Fruit fly (Drosophila melanogaster): Measurements from ENCODE around the gene Cul5.

The Cul5 gene

dm6 chr3R:29040526-29041195 lies 22.1 kb downstream of the Cul5 start:
- no peak for TF ChIP-seq Rel (GFP tag; optimal IDR thresholded peaks at IDR 0.05)
- TF ChIP-seq Rel (tag; optimal IDR thresholded peaks at IDR 0.05): no peak
- peak; percentile 13 for TF ChIP-seq OdsH (GFP tag; optimal IDR thresholded peaks at IDR 0.05)
- TF ChIP-seq Hr78 (GFP tag; optimal IDR thresholded peaks at IDR 0.05): no peak
- TF ChIP-seq usp (GFP tag; optimal IDR thresholded peaks at IDR 0.05): no peak
- TF ChIP-seq sv (GFP tag; optimal IDR thresholded peaks at IDR 0.05): peak; percentile 41
- TF ChIP-seq psq (GFP tag; optimal IDR thresholded peaks at IDR 0.05): peak; percentile 34

- peak; percentile 14 for TF ChIP-seq sv (GFP tag; optimal IDR thresholded peaks at IDR 0.05)
- no peak for TF ChIP-seq Rel (GFP tag; optimal IDR thresholded peaks at IDR 0.05)
- no peak for TF ChIP-seq Rel (tag; optimal IDR thresholded peaks at IDR 0.05)
- peak; percentile 28 for TF ChIP-seq Sp1 (GFP tag; optimal IDR thresholded peaks at IDR 0.05)
- peak; percentile 69 for TF ChIP-seq rgr (GFP tag; optimal IDR thresholded peaks at IDR 0.05)
- no peak for TF ChIP-seq Dfd (GFP tag; optimal IDR thresholded peaks at IDR 0.05)
- no peak for TF ChIP-seq tai (GFP tag; optimal IDR thresholded peaks at IDR 0.05)
- no peak for TF ChIP-seq pan (optimal IDR thresholded peaks at IDR 0.05)
- no peak for TF ChIP-seq CG32264 (GFP tag; optimal IDR thresholded peaks at IDR 0.05)
- no peak for TF ChIP-seq psq (GFP tag; optimal IDR thresholded peaks at IDR 0.05)
- no peak for TF ChIP-seq HLH106 (tag; optimal IDR thresholded peaks at IDR 0.05)
- no peak for TF ChIP-seq br (GFP tag; optimal IDR thresholded peaks at IDR 0.05)
- no peak for TF ChIP-seq Hr78 (GFP tag; optimal IDR thresholded peaks at IDR 0.05)
- peak; percentile 3 for TF ChIP-seq CG9705 (GFP tag; optimal IDR thresholded peaks at IDR 0.05)
- no peak for TF ChIP-seq N (GFP tag; optimal IDR thresholded peaks at IDR 0.05)
- no peak for TF ChIP-seq GATAd (GFP tag; optimal IDR thresholded peaks at IDR 0.05)
- TF ChIP-seq jim (GFP tag; optimal IDR thresholded peaks at IDR 0.05): no peak
- peak in 1 of 2 experiments; percentile 61 for TF ChIP-seq foxo (GFP tag; optimal IDR thresholded peaks at IDR 0.05)
- TF ChIP-seq woc (GFP tag; optimal IDR thresholded peaks at IDR 0.05): no peak
- TF ChIP-seq dsf (GFP tag; optimal IDR thresholded peaks at IDR 0.05; ENCODE audit: borderline replicate concordance): no peak
- TF ChIP-seq dmrt93B (GFP tag; optimal IDR thresholded peaks at IDR 0.05): no peak
- TF ChIP-seq h (GFP tag; optimal IDR thresholded peaks at IDR 0.05): peak; percentile 64
- TF ChIP-seq Abd-B (GFP tag; optimal IDR thresholded peaks at IDR 0.05): no peak
- no peak for TF ChIP-seq Mio (GFP tag; optimal IDR thresholded peaks at IDR 0.05)
- TF ChIP-seq OdsH (GFP tag; optimal IDR thresholded peaks at IDR 0.05): no peak
- no peak for TF ChIP-seq CrebA (GFP tag; optimal IDR thresholded peaks at IDR 0.05; ENCODE audit: borderline replicate concordance)
- TF ChIP-seq Dif (GFP tag; optimal IDR thresholded peaks at IDR 0.05; ENCODE audit: partially characterized antibody): no peak
- peak; percentile 43 for TF ChIP-seq Hr83 (GFP tag; optimal IDR thresholded peaks at IDR 0.05; ENCODE audit: poor library complexity, severe bottlenecking)
- TF ChIP-seq Myc (optimal IDR thresholded peaks at IDR 0.05): peak; percentile 5
- TF ChIP-seq brk (GFP tag; optimal IDR thresholded peaks at IDR 0.05): no peak
- TF ChIP-seq usp (GFP tag; optimal IDR thresholded peaks at IDR 0.05): no peak
- TF ChIP-seq Hnf4 (GFP tag; optimal IDR thresholded peaks at IDR 0.05): peak; percentile 56
- no peak for TF ChIP-seq dl (GFP tag; optimal IDR thresholded peaks at IDR 0.05; ENCODE audit: insufficient read depth in 1 of 2, partially characterized antibody in 2 of 2)
- TF ChIP-seq fru (GFP tag; optimal IDR thresholded peaks at IDR 0.05): peak; percentile 53
- peak; percentile 52 for TF ChIP-seq Jra (GFP tag; optimal IDR thresholded peaks at IDR 0.05)
- peak; percentile 49 for TF ChIP-seq ey (GFP tag; optimal IDR thresholded peaks at IDR 0.05)
- TF ChIP-seq Vsx2 (GFP tag; optimal IDR thresholded peaks at IDR 0.05; ENCODE audit: partially characterized antibody): no peak
- TF ChIP-seq lola (GFP tag; optimal IDR thresholded peaks at IDR 0.05): no peak
- TF ChIP-seq sage (GFP tag; optimal IDR thresholded peaks at IDR 0.05): no peak
These were observed 22.9 kb downstream of the Cul5 start for dm6 chr3R:29039704-29040430.

Data from whole organism, wandering third instar larva.